Fruit fly (Drosophila melanogaster) whole organism, embryonic: ENCODE results near the gene Xe7.
A peak's percentile ranks its signal among the peaks of the same experiment; 100 is the strongest.

Experiments used
- CG10431 ChIP-seq: fragments of 200-800 bp; sonication (Bioruptor generic); optimal IDR thresholded peaks from 3 replicates; lab custom pipeline; 2018; ENCODE audit warnings: missing biosample characterization, mild to moderate bottlenecking, missing genetic modification characterization
- CG11085 ChIP-seq: fragments of 200-800 bp; sonication (Bioruptor generic); IDR thresholded peaks from 2 replicates; pipeline ENCODE4 v1.3.6; 2022; ENCODE audit warnings: missing biosample characterization, missing genetic modification characterization
- CG12071 ChIP-seq: fragments of 200-800 bp; sonication (Bioruptor generic); optimal IDR thresholded peaks from 3 replicates; lab custom pipeline; 2018; ENCODE audit warnings: missing biosample characterization, mild to moderate bottlenecking, missing genetic modification characterization
- CG1233 ChIP-seq: fragments of 200-800 bp; sonication (Bioruptor generic); optimal IDR thresholded peaks from 4 replicates; lab custom pipeline; 2018; ENCODE audit warnings: missing biosample characterization, mild to moderate bottlenecking, missing genetic modification characterization
- CG12391 ChIP-seq: fragments of 200-800 bp; sonication (Bioruptor generic); optimal IDR thresholded peaks from 3 replicates; lab custom pipeline; 2018; ENCODE audit warnings: missing biosample characterization, mild to moderate bottlenecking, missing genetic modification characterization, moderate library complexity
- CG13123 ChIP-seq: fragments of 200-800 bp; sonication (Bioruptor generic); optimal IDR thresholded peaks from 2 replicates; lab custom pipeline; 2016; ENCODE audit warnings: missing biosample characterization, missing genetic modification characterization
- CG13424 ChIP-seq: fragments of 200-800 bp; sonication (Bioruptor generic); optimal IDR thresholded peaks from 2 replicates; lab custom pipeline; 2019; ENCODE audit warnings: missing biosample characterization, mild to moderate bottlenecking, missing genetic modification characterization, moderate library complexity
- CG14441 ChIP-seq: fragments of 200-800 bp; sonication (Bioruptor generic); IDR thresholded peaks from 2 replicates; pipeline ENCODE4 v1.3.6; 2022; ENCODE audit warnings: missing biosample characterization, missing genetic modification characterization
- CG15073 ChIP-seq: fragments of 200-800 bp; sonication (Bioruptor generic); optimal IDR thresholded peaks from 2 replicates; lab custom pipeline; 2016; ENCODE audit warnings: missing biosample characterization, missing genetic modification characterization
- CG15601 ChIP-seq: fragments of 200-800 bp; sonication (Bioruptor generic); optimal IDR thresholded peaks from 3 replicates; lab custom pipeline; 2019; ENCODE audit warnings: missing biosample characterization, mild to moderate bottlenecking, missing genetic modification characterization, moderate library complexity
- CG17568 ChIP-seq: fragments of 200-800 bp; sonication (Bioruptor generic); optimal IDR thresholded peaks from 2 replicates; lab custom pipeline; 2018; ENCODE audit warnings: missing biosample characterization, mild to moderate bottlenecking, missing genetic modification characterization, moderate library complexity
- CG18764 ChIP-seq: fragments of 200-800 bp; sonication (Bioruptor generic); optimal IDR thresholded peaks from 3 replicates; lab custom pipeline; 2016; ENCODE audit warnings: missing biosample characterization, missing genetic modification characterization
- CG2116 ChIP-seq: fragments of 200-800 bp; sonication (Bioruptor generic); optimal IDR thresholded peaks from 3 replicates; lab custom pipeline; 2018; ENCODE audit warnings: missing biosample characterization, mild to moderate bottlenecking, missing genetic modification characterization
- CG2889 ChIP-seq: fragments of 200-800 bp; sonication (Bioruptor generic); IDR thresholded peaks from 3 replicates; pipeline ENCODE4 v1.3.6; 2022; ENCODE audit warnings: missing biosample characterization, missing genetic modification characterization
- CG31224 ChIP-seq: fragments of 200-800 bp; sonication (Bioruptor generic); IDR thresholded peaks from 2 replicates; pipeline ENCODE4 v1.3.6; 2022; ENCODE audit warnings: missing biosample characterization, missing genetic modification characterization
- CG34224 ChIP-seq: fragments of 200-800 bp; sonication (Bioruptor generic); IDR thresholded peaks from 3 replicates; pipeline ENCODE4 v1.3.6; 2022; ENCODE audit warnings: missing biosample characterization, missing genetic modification characterization; ENCODE audit not compliant: partially characterized antibody
- CG43689 ChIP-seq: fragments of 200-800 bp; sonication (Bioruptor generic); IDR thresholded peaks from 2 replicates; pipeline ENCODE4 v1.3.6; 2022; ENCODE audit warnings: missing biosample characterization, missing genetic modification characterization
- CG8924 ChIP-seq: fragments of 200-800 bp; optimal IDR thresholded peaks from 3 replicates; lab custom pipeline; 2019; ENCODE audit warnings: missing biosample characterization, mild to moderate bottlenecking, missing genetic modification characterization, moderate library complexity
- CTCF ChIP-seq: fragments of 200-800 bp; sonication (Bioruptor generic); optimal IDR thresholded peaks from 2 replicates; lab custom pipeline; 2017; ENCODE audit warnings: missing biosample characterization, mild to moderate bottlenecking, missing genetic modification characterization, moderate library complexity
- CoRest ChIP-seq: fragments of 200-800 bp; sonication (Bioruptor generic); optimal IDR thresholded peaks from 3 replicates; lab custom pipeline; 2018; ENCODE audit warnings: missing biosample characterization, mild to moderate bottlenecking, missing genetic modification characterization, moderate library complexity
- Dad ChIP-seq: fragments of 200-800 bp; sonication (Bioruptor generic); optimal IDR thresholded peaks from 3 replicates; lab custom pipeline; 2016; ENCODE audit warnings: missing biosample characterization, missing genetic modification characterization
- Dip3 ChIP-seq: fragments of 200-800 bp; sonication (Bioruptor generic); optimal IDR thresholded peaks from 3 replicates; lab custom pipeline; 2016; ENCODE audit warnings: missing biosample characterization, missing genetic modification characterization
- Dp ChIP-seq: fragments of 200-800 bp; sonication (Bioruptor generic); optimal IDR thresholded peaks from 2 replicates; lab custom pipeline; 2018; ENCODE audit warnings: missing biosample characterization, mild to moderate bottlenecking, missing genetic modification characterization, moderate library complexity
- Eip74EF ChIP-seq, 2 experiments: fragments of 200-800 bp in 1 of 2; fragments of >200 bp in 1 of 2; sonication (Bioruptor generic) in 1 of 2; optimal IDR thresholded peaks; 2 replicates each; lab custom pipeline; 2017 to 2019; ENCODE audit warnings: missing biosample characterization in 2 of 2, missing genetic modification characterization in 2 of 2, mild to moderate bottlenecking in 1 of 2, moderate library complexity in 1 of 2
- Ets65A ChIP-seq: fragments of 200-800 bp; sonication (Bioruptor generic); peaks from one replicate; lab custom pipeline; 2016; ENCODE audit warnings: missing biosample characterization, missing genetic modification characterization
- H15 ChIP-seq: fragments of 200-800 bp; sonication (Bioruptor generic); IDR thresholded peaks from 3 replicates; pipeline ENCODE4 v1.3.6; 2022; ENCODE audit warnings: missing biosample characterization, missing genetic modification characterization
- HLH4C ChIP-seq: fragments of 200-800 bp; sonication (Bioruptor generic); IDR thresholded peaks from 3 replicates; pipeline ENCODE4 v1.3.6; 2022; ENCODE audit warnings: missing biosample characterization, missing genetic modification characterization; ENCODE audit not compliant: partially characterized antibody
- Hr78 ChIP-seq, 2 experiments: fragments of 200-800 bp in 1 of 2; fragments of >200 bp in 1 of 2; sonication (Bioruptor generic) in 1 of 2; optimal IDR thresholded peaks; 2 replicates each; lab custom pipeline; 2017 to 2019; ENCODE audit warnings: missing biosample characterization in 2 of 2, missing genetic modification characterization in 2 of 2, mild to moderate bottlenecking in 1 of 2, moderate library complexity in 1 of 2
- Hsf ChIP-seq: fragments of 200-800 bp; sonication (Bioruptor generic); optimal IDR thresholded peaks from 3 replicates; lab custom pipeline; 2016; ENCODE audit warnings: missing biosample characterization, missing genetic modification characterization
- MTF-1 ChIP-seq: fragments of 200-800 bp; sonication (Bioruptor generic); optimal IDR thresholded peaks from 2 replicates; lab custom pipeline; 2018; ENCODE audit warnings: missing biosample characterization, mild to moderate bottlenecking, missing genetic modification characterization, borderline replicate concordance
- NC2α ChIP-seq: fragments of 200-800 bp; sonication (Bioruptor generic); optimal IDR thresholded peaks from 2 replicates; lab custom pipeline; 2016; ENCODE audit warnings: missing biosample characterization, missing genetic modification characterization
- Oaz ChIP-seq: fragments of 200-800 bp; sonication (Bioruptor generic); IDR thresholded peaks from 2 replicates; pipeline ENCODE4 v1.3.6; 2022; ENCODE audit warnings: missing biosample characterization, missing genetic modification characterization
- Optix ChIP-seq: fragments of 200-800 bp; sonication (Bioruptor generic); IDR thresholded peaks from 3 replicates; pipeline ENCODE4 v1.3.6; 2022; ENCODE audit warnings: missing biosample characterization, missing genetic modification characterization
- Sin3A ChIP-seq: fragments of >200 bp; optimal IDR thresholded peaks from 2 replicates; lab custom pipeline; 2018
- Six4 ChIP-seq: fragments of 200-800 bp; sonication (Bioruptor generic); optimal IDR thresholded peaks from 2 replicates; lab custom pipeline; 2016; ENCODE audit warnings: missing biosample characterization, missing genetic modification characterization
- Taf1 ChIP-seq: fragments of 200-800 bp; sonication (Bioruptor generic); IDR thresholded peaks from 2 replicates; pipeline ENCODE4 v1.3.6; 2022; ENCODE audit warnings: missing biosample characterization, missing genetic modification characterization
- cg ChIP-seq: fragments of 200-800 bp; sonication (Bioruptor generic); optimal IDR thresholded peaks from 3 replicates; lab custom pipeline; 2019; ENCODE audit warnings: missing biosample characterization, mild to moderate bottlenecking, missing genetic modification characterization, moderate library complexity
- corto ChIP-seq: fragments of 200-800 bp; sonication (Bioruptor generic); optimal IDR thresholded peaks from 2 replicates; lab custom pipeline; 2016; ENCODE audit warnings: missing biosample characterization, mild to moderate bottlenecking, missing genetic modification characterization, moderate library complexity
- crc ChIP-seq: fragments of 200-800 bp; sonication (Bioruptor generic); optimal IDR thresholded peaks from 2 replicates; lab custom pipeline; 2016; ENCODE audit warnings: missing biosample characterization, missing genetic modification characterization
- dan ChIP-seq: fragments of 200-800 bp; sonication (Bioruptor generic); IDR thresholded peaks from 2 replicates; pipeline ENCODE4 v1.3.6; 2022; ENCODE audit warnings: missing biosample characterization, missing genetic modification characterization
- her ChIP-seq: fragments of 200-800 bp; sonication (Bioruptor generic); optimal IDR thresholded peaks from 2 replicates; lab custom pipeline; 2016; ENCODE audit warnings: missing biosample characterization, missing genetic modification characterization
- insv ChIP-seq, 2 experiments: fragments of 200-800 bp; sonication (Bioruptor generic); optimal IDR thresholded peaks; 3 replicates each; lab custom pipeline; 2016 to 2018; ENCODE audit warnings: missing biosample characterization in 2 of 2, missing genetic modification characterization in 2 of 2
- mam ChIP-seq: fragments of 200-800 bp; sonication (Bioruptor generic); optimal IDR thresholded peaks from 3 replicates; lab custom pipeline; 2016; ENCODE audit warnings: missing biosample characterization, missing genetic modification characterization
- ranshi ChIP-seq: fragments of 200-800 bp; sonication (Bioruptor generic); IDR thresholded peaks from 2 replicates; pipeline ENCODE4 v1.3.6; 2022; ENCODE audit warnings: missing biosample characterization, missing genetic modification characterization
- sens ChIP-seq: fragments of 200-800 bp; sonication (Bioruptor generic); peaks from one replicate; lab custom pipeline; 2016; ENCODE audit warnings: missing biosample characterization, missing genetic modification characterization
- sima ChIP-seq: fragments of 200-800 bp; sonication (Bioruptor generic); optimal IDR thresholded peaks from 2 replicates; lab custom pipeline; 2016; ENCODE audit warnings: missing biosample characterization, missing genetic modification characterization
- slou ChIP-seq: fragments of 200-800 bp; sonication (Bioruptor generic); optimal IDR thresholded peaks from 3 replicates; lab custom pipeline; 2016; ENCODE audit warnings: missing biosample characterization, missing genetic modification characterization
- tgo ChIP-seq: fragments of 200-800 bp; sonication (Bioruptor generic); IDR thresholded peaks from 3 replicates; pipeline ENCODE4 v1.3.6; 2022; ENCODE audit warnings: missing biosample characterization, missing genetic modification characterization
- twi ChIP-seq: fragments of 200-800 bp; optimal IDR thresholded peaks from 2 replicates; lab custom pipeline; 2019; ENCODE audit warnings: missing biosample characterization, mild to moderate bottlenecking, missing genetic modification characterization, moderate library complexity
- vnd ChIP-seq: fragments of 200-800 bp; sonication (Bioruptor generic); IDR thresholded peaks from 3 replicates; pipeline ENCODE4 v1.3.6; 2022; ENCODE audit warnings: missing biosample characterization, missing genetic modification characterization; ENCODE audit not compliant: partially characterized antibody
- vvl ChIP-seq: fragments of 200-800 bp; sonication (Bioruptor generic); IDR thresholded peaks from 2 replicates; pipeline ENCODE4 v1.3.6; 2022; ENCODE audit warnings: missing biosample characterization, missing genetic modification characterization
- zen2 ChIP-seq: fragments of 200-800 bp; sonication (Bioruptor generic); IDR thresholded peaks from 3 replicates; pipeline ENCODE4 v1.3.6; 2022; ENCODE audit warnings: missing biosample characterization, missing genetic modification characterization; ENCODE audit not compliant: partially characterized antibody

Xe7 gene

DNA sequence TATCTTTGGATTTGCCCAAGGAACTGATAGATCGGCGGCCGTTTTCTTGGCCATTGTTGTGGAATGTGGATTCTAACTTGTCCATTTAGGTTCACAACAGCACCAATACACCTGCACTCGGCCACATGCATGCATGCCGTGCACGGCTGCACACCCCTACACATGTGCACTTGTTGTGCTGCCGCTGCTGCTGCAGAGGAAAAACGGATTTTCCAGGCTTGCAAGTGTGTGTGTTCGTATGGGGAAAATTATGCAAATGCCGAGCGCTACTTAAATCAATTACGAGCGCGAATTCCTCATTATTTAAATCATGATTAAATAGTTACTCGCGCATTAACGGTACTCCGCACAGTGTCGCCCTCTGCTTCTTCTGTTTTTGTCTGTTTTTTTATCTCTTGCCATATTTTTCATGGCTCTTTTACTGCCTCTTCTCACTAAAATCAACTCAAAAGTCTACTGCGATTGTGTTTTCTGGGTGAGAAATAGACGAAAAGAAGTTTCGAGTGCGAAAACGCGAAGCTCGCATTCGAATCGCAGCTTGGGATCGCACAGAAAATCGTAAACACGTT is 15.5 kb upstream of the Xe7 start:
- TF ChIP-seq Eip74EF (GFP tag; optimal IDR thresholded peaks at IDR 0.05; lab: Kevin White, UChicago) (no peak), Dad (no peak), tgo (GFP tag; lab: Robert Waterston, UW) (no peak), Oaz (GFP tag; lab: Robert Waterston, UW) (no peak), Ets65A (GFP tag; lab: Kevin White, UChicago) (peak; percentile 48), cg (GFP tag; lab: Kevin White, UChicago) (peak; percentile 85), dan (GFP tag; lab: Robert Waterston, UW) (no peak), CG31224 (GFP tag; lab: Robert Waterston, UW) (no peak), Six4 (GFP tag; lab: Kevin White, UChicago) (no peak), CoRest (tag; lab: Kevin White, UChicago) (no peak), CG2889 (GFP tag; lab: Robert Waterston, UW) (no peak), CG12071 (GFP tag; lab: Kevin White, UChicago) (no peak), Hr78 (GFP tag; optimal IDR thresholded peaks at IDR 0.05; lab: Kevin White, UChicago) (no peak), twi (tag; lab: Kevin White, UChicago) (no peak), CG34224 (GFP tag; lab: Robert Waterston, UW) (0 out of 3 replicates have a peak, but pooled peaks have one; percentile 33), CG11085 (GFP tag; lab: Robert Waterston, UW) (no peak), Taf1 (GFP tag; lab: Robert Waterston, UW) (no peak), CG8924 (tag; lab: Kevin White, UChicago) (no peak), CG10431 (no peak), vnd (GFP tag; lab: Robert Waterston, UW) (no peak), CG43689 (GFP tag; lab: Robert Waterston, UW) (no peak), corto (GFP tag; lab: Kevin White, UChicago) (no peak), Sin3A (lab: Kevin White, UChicago) (no peak), CG13424 (no peak), Hsf (GFP tag; lab: Kevin White, UChicago) (no peak), crc (GFP tag; lab: Kevin White, UChicago) (no peak), sens (peak; percentile 55), sima (GFP tag; lab: Kevin White, UChicago) (no peak), CG1233 (GFP tag; lab: Kevin White, UChicago) (no peak), ranshi (GFP tag; lab: Robert Waterston, UW) (no peak), MTF-1 (GFP tag; lab: Kevin White, UChicago) (no peak), NC2α (GFP tag; lab: Kevin White, UChicago) (no peak), Optix (GFP tag; lab: Robert Waterston, UW) (no peak), her (GFP tag; lab: Kevin White, UChicago) (no peak), Dip3 (GFP tag; lab: Kevin White, UChicago) (no peak), CTCF (peak; percentile 79), mam (GFP tag; lab: Kevin White, UChicago) (no peak), H15 (GFP tag; lab: Robert Waterston, UW) (no peak), Dp (no peak), CG15601 (tag; lab: Kevin White, UChicago) (no peak), CG18764 (GFP tag; lab: Kevin White, UChicago) (no peak), zen2 (no peak), CG15073 (GFP tag; lab: Kevin White, UChicago) (no peak), CG2116 (GFP tag; lab: Kevin White, UChicago) (no peak), CG12391 (no peak), HLH4C (GFP tag; lab: Robert Waterston, UW) (no peak), insv (GFP tag; optimal IDR thresholded peaks at IDR 0.05; lab: Kevin White, UChicago) (peak in 1 of 2 experiments; percentile 25), vvl (GFP tag; lab: Robert Waterston, UW) (peak; percentile 8; the same call in 1 of the 2 replicates), CG17568 (GFP tag; lab: Kevin White, UChicago) (no peak), CG14441 (GFP tag; lab: Robert Waterston, UW) (no peak), CG13123 (GFP tag; lab: Kevin White, UChicago) (no peak), slou (GFP tag; lab: Kevin White, UChicago) (no peak)
